Worm (Caenorhabditis elegans) whole organism, L1 larva: ENCODE results near the gene cyp-34A1.
A peak's percentile ranks its signal among the peaks of the same experiment; 100 is the strongest.

ENCODE experiments used
- alr-1 ChIP-seq: fragments of 200-800 bp; sonication (Bioruptor generic); optimal IDR thresholded peaks from 2 replicates; lab custom pipeline; 2018; ENCODE audit warnings: borderline replicate concordance, mild to moderate bottlenecking, missing genetic modification characterization, missing compliant biosample characterization
- ceh-82 ChIP-seq, 3 experiments: fragments of 150-350 bp in 1 of 3; sonication (generic microtip) in 2 of 3; optimal IDR thresholded peaks; 2 replicates each; lab custom pipeline; 2014 to 2017; ENCODE audit warnings: missing biosample characterization in 3 of 3, missing genetic modification characterization in 3 of 3
- ceh-90 ChIP-seq: sonication (generic microtip); optimal IDR thresholded peaks from 2 replicates; lab custom pipeline; 2016; ENCODE audit warnings: missing genetic modification characterization, missing compliant biosample characterization
- ces-1 ChIP-seq: fragments of 150-350 bp; optimal IDR thresholded peaks from 2 replicates; lab custom pipeline; 2014; ENCODE audit warnings: missing biosample characterization, missing genetic modification reagents, missing genetic modification characterization
- dsc-1 ChIP-seq: sonication (generic microtip); optimal IDR thresholded peaks from 2 replicates; lab custom pipeline; 2016; ENCODE audit warnings: mild to moderate bottlenecking, missing genetic modification characterization, missing compliant biosample characterization
- efl-1 ChIP-seq, 4 experiments: fragments of 150-350 bp; optimal IDR thresholded peaks in 3 of 4; peaks in 1 of 4; 1 replicate in 1 of 4; 2 replicates in 3 of 4; lab custom pipeline; 2014; ENCODE audit warnings: missing biosample characterization in 2 of 4, missing genetic modification characterization in 2 of 4, missing genetic modification reagents in 2 of 4
- elt-2 ChIP-seq: sonication (generic microtip); optimal IDR thresholded peaks from 2 replicates; lab custom pipeline; 2016; ENCODE audit warnings: missing genetic modification characterization, mild to moderate bottlenecking, inconsistent platforms, missing compliant biosample characterization, missing genetic modification reagents
- hlh-17 ChIP-seq: fragments of 200-800 bp; sonication (Bioruptor generic); optimal IDR thresholded peaks from 2 replicates; lab custom pipeline; 2018; ENCODE audit warnings: missing genetic modification characterization, mild to moderate bottlenecking, missing compliant biosample characterization, moderate library complexity, borderline replicate concordance
- irx-1 ChIP-seq: sonication (generic microtip); optimal IDR thresholded peaks from 2 replicates; lab custom pipeline; 2016; ENCODE audit warnings: missing genetic modification characterization, missing compliant biosample characterization
- isw-1 ChIP-seq: fragments of 200-800 bp; sonication (Bioruptor generic); IDR thresholded peaks from 2 replicates; pipeline ENCODE4 v1.3.6; 2022; ENCODE audit warnings: missing genetic modification characterization, missing compliant biosample characterization
- jun-1 ChIP-seq: fragments of 150-350 bp; optimal IDR thresholded peaks from 2 replicates; lab custom pipeline; 2014; ENCODE audit warnings: missing biosample characterization, missing genetic modification reagents, missing genetic modification characterization
- lin-14 ChIP-seq: fragments of 200-800 bp; sonication (Bioruptor generic); optimal IDR thresholded peaks from 2 replicates; lab custom pipeline; 2018; ENCODE audit warnings: mild to moderate bottlenecking, missing genetic modification characterization, moderate library complexity, missing compliant biosample characterization
- lin-35 ChIP-seq, 2 experiments: fragments of 150-350 bp; optimal IDR thresholded peaks; 2 replicates each; lab custom pipeline; 2014; ENCODE audit warnings: missing biosample characterization in 2 of 2, missing genetic modification characterization in 2 of 2, missing genetic modification reagents in 2 of 2
- lir-3 ChIP-seq: sonication (generic microtip); optimal IDR thresholded peaks from 2 replicates; lab custom pipeline; 2016; ENCODE audit warnings: mild to moderate bottlenecking, missing genetic modification characterization, moderate library complexity, missing compliant biosample characterization; ENCODE audit not compliant: poor library complexity
- mef-2 ChIP-seq: fragments of 150-350 bp; optimal IDR thresholded peaks from 2 replicates; lab custom pipeline; 2014; ENCODE audit warnings: missing biosample characterization, missing genetic modification characterization
- mep-1 ChIP-seq: fragments of 150-350 bp; optimal IDR thresholded peaks from 2 replicates; lab custom pipeline; 2014; ENCODE audit warnings: missing biosample characterization, missing genetic modification characterization
- nhr-12 ChIP-seq: sonication (generic microtip); optimal IDR thresholded peaks from 2 replicates; lab custom pipeline; 2017; ENCODE audit warnings: missing biosample characterization, missing genetic modification characterization
- nhr-20 ChIP-seq: sonication (generic microtip); optimal IDR thresholded peaks from 2 replicates; lab custom pipeline; 2016; ENCODE audit warnings: mild to moderate bottlenecking, missing genetic modification characterization, missing compliant biosample characterization
- nhr-71 ChIP-seq: sonication (generic microtip); optimal IDR thresholded peaks from 2 replicates; lab custom pipeline; 2016; ENCODE audit warnings: mild to moderate bottlenecking, missing genetic modification characterization, moderate library complexity, missing compliant biosample characterization
- nhr-90 ChIP-seq: sonication (generic microtip); optimal IDR thresholded peaks from 2 replicates; lab custom pipeline; 2016; ENCODE audit warnings: mild to moderate bottlenecking, missing genetic modification characterization, missing compliant biosample characterization; ENCODE audit not compliant: poor library complexity
- pax-3 ChIP-seq: fragments of 200-800 bp; sonication (Bioruptor generic); optimal IDR thresholded peaks from 2 replicates; lab custom pipeline; 2018; ENCODE audit warnings: mild to moderate bottlenecking, missing genetic modification characterization, moderate library complexity, missing compliant biosample characterization
- pqm-1 ChIP-seq: sonication (generic microtip); optimal IDR thresholded peaks from 3 replicates; lab custom pipeline; 2017; ENCODE audit warnings: missing biosample characterization, missing genetic modification characterization
- unc-98 ChIP-seq: fragments of 200-800 bp; sonication (Bioruptor generic); IDR thresholded peaks from 2 replicates; pipeline ENCODE4 v1.3.6; 2022; ENCODE audit warnings: missing genetic modification characterization, missing compliant biosample characterization
- vab-15 ChIP-seq: sonication (generic microtip); optimal IDR thresholded peaks from 2 replicates; lab custom pipeline; 2017; ENCODE audit warnings: missing genotype, mild to moderate bottlenecking, missing genetic modification characterization, missing compliant biosample characterization

cyp-34A1 gene

ce11 chrV:15287856-15288255, at the start of gene cyp-34A1:
Gene cyp-34A1 (minus strand): TSS chrV:15287956.
- no peak for TF ChIP-seq irx-1
- TF ChIP-seq isw-1 = no peak
- TF ChIP-seq alr-1 (tag; lab: Kevin White, UChicago) = no peak

ce11 chrV:15337405-15337804, 49.6 kb upstream of the cyp-34A1 start, which contains the start of gene wrt-7:
Gene wrt-7 (minus strand): TSS chrV:15337505.
- TF ChIP-seq nhr-12 (no peak), lin-35 (GFP tag; optimal IDR thresholded peaks at IDR 0.05; lab: Kevin White, UChicago) (no peak), pax-3 (tag; lab: Kevin White, UChicago) (peak; percentile 21)

ce11 chrV:15332851-15333250, 45.1 kb upstream of the cyp-34A1 start, which contains the start of gene srw-113:
Gene srw-113 (plus strand): TSS chrV:15333151.
- TF ChIP-seq efl-1 (optimal IDR thresholded peaks at IDR 0.05; lab: Kevin White, UChicago) (no peak), efl-1 (GFP tag; optimal IDR thresholded peaks at IDR 0.05 in 1 of 2; lab: Kevin White, UChicago) (peak in 1 of 2 experiments; percentile 13), alr-1 (tag; lab: Kevin White, UChicago) (no peak)

DNA sequence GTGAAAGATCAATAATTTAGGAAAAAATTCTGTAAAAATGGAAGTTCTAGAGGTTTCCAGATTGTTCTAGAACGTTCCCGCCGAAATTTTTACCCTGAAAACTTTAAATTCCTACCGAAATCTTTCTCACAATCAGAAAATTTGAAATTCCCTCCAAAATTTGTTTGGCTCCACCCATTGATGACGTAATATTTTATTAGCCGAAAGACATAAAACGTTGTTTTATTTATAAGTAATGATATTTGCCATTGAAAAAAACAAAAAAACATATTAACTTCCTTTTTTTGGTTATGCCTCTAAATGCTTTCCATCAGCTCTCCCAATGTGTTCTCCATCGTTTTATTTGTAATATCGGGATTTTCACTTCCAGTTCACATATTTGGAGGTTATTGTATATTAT, 42.6 kb upstream of the cyp-34A1 start, which contains the start of gene srh-295:
Gene srh-295, plus strand, starts transcription at position 301 of the 400 bp plus-strand sequence.
- no peak for TF ChIP-seq ceh-82 (tag; optimal IDR thresholded peaks at IDR 0.05; lab: Kevin White, UChicago)
- TF ChIP-seq hlh-17 (GFP tag; lab: Kevin White, UChicago) = no peak
- TF ChIP-seq pqm-1 (tag; lab: Kevin White, UChicago) = no peak
- no peak for TF ChIP-seq nhr-20 (tag; lab: Kevin White, UChicago)
- no peak for TF ChIP-seq irx-1
- no peak for TF ChIP-seq mef-2 (tag; lab: Kevin White, UChicago)
- no peak for TF ChIP-seq ces-1
- TF ChIP-seq nhr-90 = no peak
- no peak for TF ChIP-seq lin-14 (GFP tag; lab: Kevin White, UChicago)
- TF ChIP-seq, all 84 proteins: peak for 0

- TF ChIP-seq elt-2 (tag; lab: Kevin White, UChicago) (peak; percentile 90), jun-1 (peak; percentile 27), dsc-1 (tag; lab: Kevin White, UChicago) (no peak)
Observed at ce11 chrV:15327745-15328447, 40.1 kb upstream of the cyp-34A1 start, which contains the start of gene ZK1037.6. Gene ZK1037.6 (minus strand): TSS chrV:15327795.

DNA sequence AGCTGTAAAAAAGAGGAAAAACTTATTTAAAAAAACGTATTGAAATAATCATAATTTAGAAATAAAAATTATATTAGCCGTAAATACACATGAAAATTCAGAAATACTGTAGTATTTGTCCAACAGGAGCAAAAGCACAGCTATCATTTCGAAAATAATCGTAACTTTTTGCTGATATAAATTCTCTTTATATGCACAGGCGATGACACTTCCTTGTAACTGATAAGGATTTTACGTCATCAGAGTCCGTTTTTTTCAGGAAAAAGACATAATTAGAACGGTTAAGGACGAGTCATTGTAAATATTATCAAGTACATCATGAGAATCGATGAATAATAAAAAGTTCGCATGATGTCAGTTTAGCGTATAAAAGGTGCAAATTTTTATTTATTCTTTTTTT, 35.7 kb upstream of the cyp-34A1 start:
- TF ChIP-seq mep-1 (tag; lab: Kevin White, UChicago) = no peak
- TF ChIP-seq pax-3 (tag; lab: Kevin White, UChicago) = no peak
- TF ChIP-seq pqm-1 (tag; lab: Kevin White, UChicago) = peak; percentile 33
- TF ChIP-seq elt-2 (tag; lab: Kevin White, UChicago) = peak; percentile 84
- TF ChIP-seq jun-1 = peak; percentile 13

DNA sequence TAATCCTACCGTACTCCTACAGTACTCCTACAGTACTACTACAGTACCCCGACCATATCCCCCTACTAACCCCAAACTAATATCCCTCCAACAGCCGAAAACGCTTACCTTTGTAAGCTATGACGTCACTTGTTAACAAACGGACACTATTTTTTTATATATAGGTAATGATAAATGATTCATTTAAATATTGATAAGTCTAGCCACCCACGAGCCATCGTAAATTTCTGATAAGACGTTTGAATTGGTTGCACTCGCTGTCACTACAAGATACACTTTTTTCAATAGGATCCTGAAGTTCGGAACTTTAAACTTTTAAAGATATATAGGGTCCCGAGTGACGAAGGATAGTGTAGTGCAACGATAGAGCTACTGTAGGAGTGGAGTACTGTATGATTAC, 34.9 kb upstream of the cyp-34A1 start, which contains the start of gene nhr-247:
Gene nhr-247, plus strand, starts transcription at position 330 of the 400 bp plus-strand sequence.
- TF ChIP-seq elt-2 (tag; lab: Kevin White, UChicago) = peak; percentile 73
- TF ChIP-seq, all 84 proteins: peak for 1; not testable (repeated sequence) for 83

ce11 chrV:15318638-15319037, 30.9 kb upstream of the cyp-34A1 start, which contains the start of gene nhr-291:
Gene nhr-291 (plus strand): TSS chrV:15318961.
- no peak for TF ChIP-seq vab-15 (tag; lab: Kevin White, UChicago)
- no peak for TF ChIP-seq ceh-90 (tag; lab: Kevin White, UChicago)
- peak; percentile 99 for TF ChIP-seq elt-2 (tag; lab: Kevin White, UChicago)
- no peak for TF ChIP-seq nhr-71 (tag; lab: Kevin White, UChicago)
- peak; percentile 38 for TF ChIP-seq nhr-20 (tag; lab: Kevin White, UChicago)
- TF ChIP-seq unc-98 (GFP tag; lab: Robert Waterston, UW) = no peak
- TF ChIP-seq lin-35 (GFP tag; optimal IDR thresholded peaks at IDR 0.05; lab: Kevin White, UChicago) = peak in 1 of 2 experiments; percentile 45
- TF ChIP-seq lir-3 (tag; lab: Kevin White, UChicago) = no peak
- TF ChIP-seq nhr-90 = no peak
- TF ChIP-seq pqm-1 (tag; lab: Kevin White, UChicago) = peak; percentile 55
- TF ChIP-seq pax-3 (tag; lab: Kevin White, UChicago) = peak; percentile 77
- no peak for TF ChIP-seq efl-1 (optimal IDR thresholded peaks at IDR 0.05; lab: Kevin White, UChicago)
- peak in 1 of 2 experiments; percentile 14 for TF ChIP-seq efl-1 (GFP tag; optimal IDR thresholded peaks at IDR 0.05 in 1 of 2; lab: Kevin White, UChicago)
- peak; percentile 65 for TF ChIP-seq jun-1
